Fruit fly (Drosophila melanogaster) whole organism, wandering third instar larva: Measurements from ENCODE around the gene Rpp14a.

Source experiments
- CG9705 ChIP-seq: fragments of 200-800 bp; sonication (Bioruptor generic); optimal IDR thresholded peaks from 2 replicates; lab custom pipeline; 2018; ENCODE audit warnings: missing biosample characterization, mild to moderate bottlenecking, missing genetic modification characterization
- Dfd ChIP-seq: fragments of >200 bp; optimal IDR thresholded peaks from 2 replicates; lab custom pipeline; 2017; ENCODE audit warnings: missing biosample characterization, missing genetic modification characterization
- GATAd ChIP-seq: sonication (Bioruptor generic); optimal IDR thresholded peaks from 2 replicates; lab custom pipeline; 2016; ENCODE audit warnings: missing biosample characterization, missing genetic modification characterization
- Hr83 ChIP-seq: fragments of 200-300 bp; sonication (Bioruptor generic); optimal IDR thresholded peaks from 2 replicates; lab custom pipeline; 2016; ENCODE audit warnings: missing biosample characterization, mild to moderate bottlenecking, missing genetic modification characterization, moderate library complexity; ENCODE audit not compliant: poor library complexity, severe bottlenecking
- Sp1 ChIP-seq: fragments of 200-800 bp; sonication (Bioruptor generic); optimal IDR thresholded peaks from 3 replicates; lab custom pipeline; 2019; ENCODE audit warnings: missing biosample characterization, mild to moderate bottlenecking, missing genetic modification characterization, moderate library complexity
- brk ChIP-seq: fragments of 200-800 bp; sonication (Bioruptor generic); optimal IDR thresholded peaks from 2 replicates; lab custom pipeline; 2016; ENCODE audit warnings: missing biosample characterization, mild to moderate bottlenecking, missing genetic modification characterization
- dmrt93B ChIP-seq: fragments of 200-800 bp; sonication (Bioruptor generic); optimal IDR thresholded peaks from 2 replicates; lab custom pipeline; 2018; ENCODE audit warnings: missing biosample characterization, mild to moderate bottlenecking, missing genetic modification characterization
- h ChIP-seq: fragments of 200-800 bp; sonication (Bioruptor generic); optimal IDR thresholded peaks from 3 replicates; lab custom pipeline; 2016; ENCODE audit warnings: missing biosample characterization, mild to moderate bottlenecking, missing genetic modification characterization
- pan ChIP-seq: fragments of >200 bp; optimal IDR thresholded peaks from 2 replicates; lab custom pipeline; 2017
- woc ChIP-seq: sonication (Bioruptor generic); optimal IDR thresholded peaks from 2 replicates; lab custom pipeline; 2016; ENCODE audit warnings: missing biosample characterization, mild to moderate bottlenecking, missing genetic modification characterization

- TF ChIP-seq woc (GFP tag; lab: Kevin White, UChicago) (no peak), GATAd (GFP tag; lab: Kevin White, UChicago) (no peak), Dfd (no peak), Sp1 (peak; percentile 15), dmrt93B (GFP tag; lab: Kevin White, UChicago) (no peak), h (peak; percentile 40), pan (lab: Kevin White, UChicago) (no peak), CG9705 (GFP tag; lab: Kevin White, UChicago) (no peak), brk (GFP tag; lab: Kevin White, UChicago) (no peak), Hr83 (GFP tag; lab: Kevin White, UChicago) (no peak)
These were observed 26.6 kb downstream of the Rpp14a start for dm6 chr3R:30083215-30083614.
